Worm (Caenorhabditis elegans) whole organism, L2 larva: ENCODE data around the gene ZK1128.7.

Experiments used
- crh-2 ChIP-seq: sonication (generic microtip); optimal IDR thresholded peaks from 2 replicates; lab custom pipeline; 2017; ENCODE audit warnings: missing biosample characterization, missing genetic modification characterization
- fos-1 ChIP-seq: fragments of 150-350 bp; optimal IDR thresholded peaks from 2 replicates; lab custom pipeline; 2014; ENCODE audit warnings: missing biosample characterization, missing genetic modification characterization
- lin-11 ChIP-seq: fragments of 150-350 bp; sonication (generic microtip); optimal IDR thresholded peaks from 2 replicates; lab custom pipeline; 2014; ENCODE audit warnings: missing biosample characterization, missing genetic modification characterization, inconsistent platforms, mixed read lengths
- lsy-2 ChIP-seq, 2 experiments: fragments of 150-350 bp in 1 of 2; sonication (generic microtip) in 1 of 2; optimal IDR thresholded peaks; 2 replicates each; lab custom pipeline; 2014 to 2017; ENCODE audit warnings: missing biosample characterization in 2 of 2, missing genetic modification characterization in 2 of 2
- unc-62 ChIP-seq: fragments of 150-350 bp; optimal IDR thresholded peaks from 2 replicates; lab custom pipeline; 2014; ENCODE audit warnings: missing biosample characterization, missing genetic modification reagents, missing genetic modification characterization

ce11 chrIII:10187840-10188239, 51.0 kb downstream of the ZK1128.7 start:
- TF ChIP-seq fos-1 (tag; lab: Kevin White, UChicago) (no peak), lsy-2 (tag; optimal IDR thresholded peaks at IDR 0.05; lab: Kevin White, UChicago) (peak in 1 of 2 experiments; percentile 52), unc-62 (GFP tag; lab: Kevin White, UChicago) (no peak), crh-2 (tag; lab: Kevin White, UChicago) (no peak), lin-11 (no peak)
